Worm (Caenorhabditis elegans): ENCODE data around the gene egl-3.

ce11 chrV:10133277-10133676, 40.3 kb downstream of the egl-3 start:
- TF ChIP-seq nfya-1 (tag; optimal IDR thresholded peaks at IDR 0.05; ENCODE audit: insufficient read depth) (no peak), fkh-10 (GFP tag; optimal IDR thresholded peaks at IDR 0.05) (no peak), unc-62 (GFP tag; optimal IDR thresholded peaks at IDR 0.05) (no peak), fkh-2 (tag; optimal IDR thresholded peaks at IDR 0.05) (no peak), nhr-25 (tag; optimal IDR thresholded peaks at IDR 0.05) (no peak), nhr-76 (tag; optimal IDR thresholded peaks at IDR 0.05) (no peak), R02D3.7 (tag; optimal IDR thresholded peaks at IDR 0.05) (no peak), ceh-28 (tag; optimal IDR thresholded peaks at IDR 0.05) (no peak), skn-1 (tag; optimal IDR thresholded peaks at IDR 0.05) (no peak), pha-4 (tag; optimal IDR thresholded peaks at IDR 0.05) (no peak), aly-2 (tag; optimal IDR thresholded peaks at IDR 0.05) (no peak)
